Fruit fly (Drosophila melanogaster) whole organism, adult: Measurements from ENCODE around the gene mbo.
A peak's percentile ranks its signal among the peaks of the same experiment; 100 is the strongest.

ENCODE experiments used
- CG11617 ChIP-seq: fragments of 200-800 bp; sonication (Bioruptor generic); optimal IDR thresholded peaks from 2 replicates; lab custom pipeline; 2017; ENCODE audit warnings: mild to moderate bottlenecking, missing biosample characterization, missing genetic modification reagents, missing genetic modification characterization
- CG12768 ChIP-seq: fragments of 200-800 bp; sonication (Bioruptor generic); optimal IDR thresholded peaks from 2 replicates; lab custom pipeline; 2017; ENCODE audit warnings: missing biosample characterization, missing genetic modification characterization, mild to moderate bottlenecking, moderate library complexity, missing genetic modification reagents
- CG14711 ChIP-seq: fragments of 200-800 bp; sonication (Bioruptor generic); optimal IDR thresholded peaks from 2 replicates; lab custom pipeline; 2018; ENCODE audit warnings: missing biosample characterization, mild to moderate bottlenecking, missing genetic modification characterization, moderate library complexity
- CG1620 ChIP-seq: fragments of 200-800 bp; sonication (Bioruptor generic); optimal IDR thresholded peaks from 2 replicates; lab custom pipeline; 2016; ENCODE audit warnings: missing biosample characterization, missing genetic modification characterization
- CG33017 ChIP-seq: fragments of 200-800 bp; sonication (Bioruptor generic); optimal IDR thresholded peaks from 2 replicates; lab custom pipeline; 2018; ENCODE audit warnings: missing biosample characterization, mild to moderate bottlenecking, missing genetic modification characterization, moderate library complexity
- CG5204 ChIP-seq: fragments of 200-800 bp; sonication (Bioruptor generic); optimal IDR thresholded peaks from 2 replicates; lab custom pipeline; 2016; ENCODE audit warnings: missing biosample characterization, missing genetic modification characterization
- CG7045 ChIP-seq: fragments of 200-800 bp; sonication (Bioruptor generic); optimal IDR thresholded peaks from 2 replicates; lab custom pipeline; 2017; ENCODE audit warnings: missing biosample characterization, mild to moderate bottlenecking, missing genetic modification characterization
- CG7101 ChIP-seq: fragments of 200-800 bp; sonication (Bioruptor generic); optimal IDR thresholded peaks from 2 replicates; lab custom pipeline; 2018; ENCODE audit warnings: missing biosample characterization, mild to moderate bottlenecking, missing genetic modification characterization, moderate library complexity
- Clk ChIP-seq: fragments of 200-800 bp; sonication (Bioruptor generic); optimal IDR thresholded peaks from 2 replicates; lab custom pipeline; 2017; ENCODE audit warnings: missing biosample characterization, missing genetic modification characterization
- Crg-1 ChIP-seq: fragments of 200-800 bp; sonication (Bioruptor generic); optimal IDR thresholded peaks from 2 replicates; lab custom pipeline; 2016; ENCODE audit warnings: missing biosample characterization, missing genetic modification characterization
- Hr96 ChIP-seq: fragments of 200-800 bp; sonication (Bioruptor generic); optimal IDR thresholded peaks from 2 replicates; lab custom pipeline; 2016; ENCODE audit warnings: missing biosample characterization, missing genetic modification characterization
- Mnt ChIP-seq: fragments of 200-800 bp; sonication (Bioruptor generic); optimal IDR thresholded peaks from 2 replicates; lab custom pipeline; 2016; ENCODE audit warnings: missing biosample characterization, mild to moderate bottlenecking, missing genetic modification characterization
- bab1 ChIP-seq: fragments of 200-800 bp; sonication (Bioruptor generic); optimal IDR thresholded peaks from 3 replicates; lab custom pipeline; 2019; ENCODE audit warnings: missing biosample characterization, mild to moderate bottlenecking, missing genetic modification characterization, moderate library complexity
- cic ChIP-seq: fragments of 200-800 bp; sonication (Bioruptor generic); optimal IDR thresholded peaks from 2 replicates; lab custom pipeline; 2017; ENCODE audit warnings: missing biosample characterization, mild to moderate bottlenecking, missing genetic modification characterization, moderate library complexity
- cnc ChIP-seq, 2 experiments: fragments of >200 bp; optimal IDR thresholded peaks; 2 replicates each; lab custom pipeline; 2017
- kay ChIP-seq: fragments of 200-800 bp; sonication (Bioruptor generic); peaks from one replicate; lab custom pipeline; 2016; ENCODE audit warnings: missing biosample characterization, missing genetic modification characterization, borderline replicate concordance
- ovo ChIP-seq: fragments of 200-800 bp; sonication (Bioruptor generic); optimal IDR thresholded peaks from 2 replicates; lab custom pipeline; 2016; ENCODE audit warnings: missing biosample characterization, missing genetic modification characterization
- pad ChIP-seq: fragments of 200-800 bp; sonication (Bioruptor generic); optimal IDR thresholded peaks from 3 replicates; lab custom pipeline; 2017; ENCODE audit warnings: missing biosample characterization, missing genetic modification characterization, mild to moderate bottlenecking, moderate library complexity, missing genetic modification reagents
- tj ChIP-seq: fragments of 200-800 bp; sonication (Bioruptor generic); optimal IDR thresholded peaks from 3 replicates; lab custom pipeline; 2017; ENCODE audit warnings: missing biosample characterization, mild to moderate bottlenecking, missing genetic modification characterization, moderate library complexity
- toe ChIP-seq: fragments of 200-800 bp; sonication (Bioruptor generic); optimal IDR thresholded peaks from 2 replicates; lab custom pipeline; 2016; ENCODE audit warnings: missing biosample characterization, missing genetic modification characterization

Gene mbo

dm6 chr3R:12645771-12646317 is 33.0 kb downstream of the mbo start:
- TF ChIP-seq CG7045 (GFP tag; lab: Kevin White, UChicago) (no peak), Clk (GFP tag; lab: Kevin White, UChicago) (no peak), CG5204 (GFP tag; lab: Kevin White, UChicago) (no peak), pad (no peak), CG1620 (GFP tag; lab: Kevin White, UChicago) (no peak), CG12768 (no peak), Hr96 (GFP tag; lab: Kevin White, UChicago) (no peak), ovo (GFP tag; lab: Kevin White, UChicago) (no peak), cic (GFP tag; lab: Kevin White, UChicago) (no peak), kay (GFP tag; lab: Kevin White, UChicago) (no peak), Mnt (GFP tag; lab: Kevin White, UChicago) (no peak), bab1 (GFP tag; lab: Kevin White, UChicago) (no peak), CG7101 (tag; lab: Kevin White, UChicago) (no peak)

dm6 chr3R:12644621-12645310 is 34.1 kb downstream of the mbo start:
- TF ChIP-seq CG33017 = no peak
- no peak for TF ChIP-seq CG11617 (GFP tag; lab: Kevin White, UChicago)
- no peak for TF ChIP-seq Hr96 (GFP tag; lab: Kevin White, UChicago)
- no peak for TF ChIP-seq pad
- TF ChIP-seq CG5204 (GFP tag; lab: Kevin White, UChicago) = no peak
- TF ChIP-seq CG14711 (tag; lab: Kevin White, UChicago) = no peak
- no peak for TF ChIP-seq cnc (optimal IDR thresholded peaks at IDR 0.05; lab: Kevin White, UChicago)
- TF ChIP-seq CG1620 (GFP tag; lab: Kevin White, UChicago) = no peak
- no peak for TF ChIP-seq Mnt (GFP tag; lab: Kevin White, UChicago)
- no peak for TF ChIP-seq tj (GFP tag; lab: Kevin White, UChicago)
- TF ChIP-seq bab1 (GFP tag; lab: Kevin White, UChicago) = no peak
- TF ChIP-seq CG7045 (GFP tag; lab: Kevin White, UChicago) = no peak
- TF ChIP-seq Crg-1 (GFP tag; lab: Kevin White, UChicago) = no peak
- TF ChIP-seq Clk (GFP tag; lab: Kevin White, UChicago) = no peak

dm6 chr3R:12642051-12642532 is 36.8 kb downstream of the mbo start, which contains the start of gene CG6753:
CG6753 (minus strand) TSS chr3R:12642482.
- TF ChIP-seq Hr96 (GFP tag; lab: Kevin White, UChicago) = no peak
- no peak for TF ChIP-seq CG1620 (GFP tag; lab: Kevin White, UChicago)
- no peak for TF ChIP-seq Clk (GFP tag; lab: Kevin White, UChicago)

dm6 chr3R:12641620-12642019 is 37.2 kb downstream of the mbo start:
- TF ChIP-seq CG7045 (GFP tag; lab: Kevin White, UChicago) (no peak), Mnt (GFP tag; lab: Kevin White, UChicago) (no peak), Hr96 (GFP tag; lab: Kevin White, UChicago) (no peak), bab1 (GFP tag; lab: Kevin White, UChicago) (no peak), CG7101 (tag; lab: Kevin White, UChicago) (no peak), pad (no peak), CG11617 (GFP tag; lab: Kevin White, UChicago) (no peak), tj (GFP tag; lab: Kevin White, UChicago) (no peak)

- TF ChIP-seq CG7045 (GFP tag; lab: Kevin White, UChicago) = no peak
- TF ChIP-seq kay (GFP tag; lab: Kevin White, UChicago) = peak; percentile 60
Observed at dm6 chr3R:12637961-12638531, 40.8 kb downstream of the mbo start, which contains the start of gene CG11608. CG11608 (plus strand) TSS chr3R:12638481.

dm6 chr3R:12636240-12636639 is 42.6 kb downstream of the mbo start, which contains the start of gene CG11600:
CG11600 (plus strand) TSS chr3R:12636540.
- TF ChIP-seq CG12768 (no peak), cic (GFP tag; lab: Kevin White, UChicago) (no peak), CG7045 (GFP tag; lab: Kevin White, UChicago) (no peak), cnc (optimal IDR thresholded peaks at IDR 0.05; lab: Kevin White, UChicago) (no peak), CG11617 (GFP tag; lab: Kevin White, UChicago) (no peak), CG33017 (no peak), toe (no peak), Mnt (GFP tag; lab: Kevin White, UChicago) (no peak), Clk (GFP tag; lab: Kevin White, UChicago) (no peak), CG5204 (GFP tag; lab: Kevin White, UChicago) (no peak), Hr96 (GFP tag; lab: Kevin White, UChicago) (no peak), Crg-1 (GFP tag; lab: Kevin White, UChicago) (no peak), kay (GFP tag; lab: Kevin White, UChicago) (no peak), tj (GFP tag; lab: Kevin White, UChicago) (no peak), CG14711 (tag; lab: Kevin White, UChicago) (no peak), bab1 (GFP tag; lab: Kevin White, UChicago) (no peak), CG7101 (tag; lab: Kevin White, UChicago) (no peak)
